Fruit fly (Drosophila melanogaster) whole organism, embryonic: ENCODE data around the gene Prp39.
A peak's percentile ranks its signal among the peaks of the same experiment; 100 is the strongest.

Experiments
- Aef1 ChIP-seq: fragments of 200-800 bp; sonication (Bioruptor generic); IDR thresholded peaks from 3 replicates; pipeline ENCODE4 v1.3.6; 2022; ENCODE audit warnings: missing biosample characterization, missing genetic modification characterization
- Awh ChIP-seq: fragments of 200-800 bp; sonication (Bioruptor generic); IDR thresholded peaks from 2 replicates; pipeline ENCODE4, ENCODE4 v1.3.6; 2022; ENCODE audit warnings: missing biosample characterization, missing genetic modification characterization
- B-H2 ChIP-seq: fragments of 200-800 bp; sonication (Bioruptor generic); optimal IDR thresholded peaks from 2 replicates; lab custom pipeline; 2018; ENCODE audit warnings: missing biosample characterization, mild to moderate bottlenecking, missing genetic modification characterization
- CG10147 ChIP-seq: fragments of 200-800 bp; sonication (Bioruptor generic); optimal IDR thresholded peaks from 2 replicates; lab custom pipeline; 2019; ENCODE audit warnings: missing biosample characterization, mild to moderate bottlenecking, missing genetic modification characterization, moderate library complexity
- CG10462 ChIP-seq: fragments of 200-800 bp; sonication (Bioruptor generic); optimal IDR thresholded peaks from 2 replicates; lab custom pipeline; 2016; ENCODE audit warnings: missing biosample characterization, missing genetic modification characterization
- CG10654 ChIP-seq: fragments of 200-800 bp; sonication (Bioruptor generic); optimal IDR thresholded peaks from 2 replicates; lab custom pipeline; 2016; ENCODE audit warnings: missing biosample characterization, missing genetic modification characterization
- CG12659 ChIP-seq: fragments of 200-800 bp; sonication (Bioruptor generic); optimal IDR thresholded peaks from 3 replicates; lab custom pipeline; 2017; ENCODE audit warnings: mild to moderate bottlenecking, missing biosample characterization, missing genetic modification reagents, missing genetic modification characterization
- CG15601 ChIP-seq: fragments of 200-800 bp; sonication (Bioruptor generic); optimal IDR thresholded peaks from 3 replicates; lab custom pipeline; 2019; ENCODE audit warnings: missing biosample characterization, mild to moderate bottlenecking, missing genetic modification characterization, moderate library complexity
- CG17912 ChIP-seq: fragments of 200-800 bp; sonication (Bioruptor generic); optimal IDR thresholded peaks from 2 replicates; lab custom pipeline; 2018; ENCODE audit warnings: missing biosample characterization, mild to moderate bottlenecking, missing genetic modification characterization
- CG18599 ChIP-seq: fragments of 200-800 bp; sonication (Bioruptor generic); optimal IDR thresholded peaks from 3 replicates; lab custom pipeline; 2017; ENCODE audit warnings: missing biosample characterization, missing genetic modification characterization, mild to moderate bottlenecking, moderate library complexity, missing genetic modification reagents
- CG2889 ChIP-seq: fragments of 200-800 bp; sonication (Bioruptor generic); IDR thresholded peaks from 3 replicates; pipeline ENCODE4 v1.3.6; 2022; ENCODE audit warnings: missing biosample characterization, missing genetic modification characterization
- CG31224 ChIP-seq: fragments of 200-800 bp; sonication (Bioruptor generic); IDR thresholded peaks from 2 replicates; pipeline ENCODE4 v1.3.6; 2022; ENCODE audit warnings: missing biosample characterization, missing genetic modification characterization
- CG4328 ChIP-seq: fragments of 200-800 bp; sonication (Bioruptor generic); optimal IDR thresholded peaks from 3 replicates; lab custom pipeline; 2017; ENCODE audit warnings: missing biosample characterization, missing genetic modification reagents, missing genetic modification characterization
- CG7556 ChIP-seq: fragments of 200-800 bp; sonication (Bioruptor generic); optimal IDR thresholded peaks from 2 replicates; lab custom pipeline; 2017; ENCODE audit warnings: missing biosample characterization, mild to moderate bottlenecking, missing genetic modification characterization
- CG8388 ChIP-seq: fragments of 200-800 bp; sonication (Bioruptor generic); optimal IDR thresholded peaks from 2 replicates; lab custom pipeline; 2019; ENCODE audit warnings: missing biosample characterization, mild to moderate bottlenecking, missing genetic modification characterization, moderate library complexity
- CG8478 ChIP-seq: fragments of >200 bp; optimal IDR thresholded peaks from 2 replicates; lab custom pipeline; 2018
- CG9215 ChIP-seq: fragments of 200-800 bp; sonication (Bioruptor generic); IDR thresholded peaks from 2 replicates; pipeline ENCODE4 v1.3.6; 2022; ENCODE audit warnings: missing biosample characterization, missing genetic modification characterization
- CG9437 ChIP-seq: fragments of 200-800 bp; sonication (Bioruptor generic); optimal IDR thresholded peaks from 2 replicates; lab custom pipeline; 2018; ENCODE audit warnings: missing biosample characterization, mild to moderate bottlenecking, missing genetic modification characterization
- CHES-1-like ChIP-seq: fragments of 200-800 bp; sonication (Bioruptor generic); optimal IDR thresholded peaks from 2 replicates; lab custom pipeline; 2016; ENCODE audit warnings: missing biosample characterization, missing genetic modification characterization
- D19B ChIP-seq: fragments of 200-800 bp; sonication (Bioruptor generic); optimal IDR thresholded peaks from 2 replicates; lab custom pipeline; 2017; ENCODE audit warnings: missing biosample characterization, mild to moderate bottlenecking, missing genetic modification characterization
- Dad ChIP-seq: fragments of 200-800 bp; sonication (Bioruptor generic); optimal IDR thresholded peaks from 3 replicates; lab custom pipeline; 2016; ENCODE audit warnings: missing biosample characterization, missing genetic modification characterization
- Drgx ChIP-seq: fragments of 200-800 bp; sonication (Bioruptor generic); IDR thresholded peaks from 2 replicates; pipeline ENCODE4 v1.3.6; 2022; ENCODE audit warnings: missing biosample characterization, missing genetic modification characterization
- Hey ChIP-seq: fragments of 200-800 bp; sonication (Bioruptor generic); optimal IDR thresholded peaks from 3 replicates; lab custom pipeline; 2018; ENCODE audit warnings: missing biosample characterization, mild to moderate bottlenecking, missing genetic modification characterization
- Hr78 ChIP-seq, 2 experiments: fragments of 200-800 bp in 1 of 2; fragments of >200 bp in 1 of 2; sonication (Bioruptor generic) in 1 of 2; optimal IDR thresholded peaks; 2 replicates each; lab custom pipeline; 2017 to 2019; ENCODE audit warnings: missing biosample characterization in 2 of 2, missing genetic modification characterization in 2 of 2, mild to moderate bottlenecking in 1 of 2, moderate library complexity in 1 of 2
- Hsf ChIP-seq: fragments of 200-800 bp; sonication (Bioruptor generic); optimal IDR thresholded peaks from 3 replicates; lab custom pipeline; 2016; ENCODE audit warnings: missing biosample characterization, missing genetic modification characterization
- Med ChIP-seq: fragments of 200-800 bp; sonication (Bioruptor generic); peaks from one replicate; lab custom pipeline; 2016; ENCODE audit warnings: missing biosample characterization, missing genetic modification characterization, mild to moderate bottlenecking, inconsistent platforms, moderate library complexity
- Neu2 ChIP-seq: fragments of 200-800 bp; sonication (Bioruptor generic); optimal IDR thresholded peaks from 3 replicates; lab custom pipeline; 2016; ENCODE audit warnings: missing biosample characterization, missing genetic modification characterization, borderline replicate concordance
- Nf-YC ChIP-seq: fragments of 200-800 bp; optimal IDR thresholded peaks from 3 replicates; lab custom pipeline; 2019; ENCODE audit warnings: missing biosample characterization, mild to moderate bottlenecking, missing genetic modification characterization, moderate library complexity
- Poxn ChIP-seq: fragments of 200-800 bp; sonication (Bioruptor generic); IDR thresholded peaks from 2 replicates; pipeline ENCODE4 v1.3.6; 2022; ENCODE audit warnings: missing biosample characterization, missing genetic modification characterization
- Xbp1 ChIP-seq: fragments of 200-800 bp; sonication (Bioruptor generic); optimal IDR thresholded peaks from 3 replicates; lab custom pipeline; 2016; ENCODE audit warnings: missing biosample characterization, mild to moderate bottlenecking, missing genetic modification characterization
- ase ChIP-seq: fragments of 200-800 bp; sonication (Bioruptor generic); IDR thresholded peaks from 3 replicates; pipeline ENCODE4 v1.3.6; 2022; ENCODE audit warnings: missing biosample characterization, missing genetic modification characterization
- bcd ChIP-seq: fragments of 200-800 bp; sonication (Bioruptor generic); optimal IDR thresholded peaks from 2 replicates; lab custom pipeline; 2017; ENCODE audit warnings: missing biosample characterization, mild to moderate bottlenecking, missing genetic modification characterization
- cato ChIP-seq: fragments of 200-800 bp; sonication (Bioruptor generic); optimal IDR thresholded peaks from 2 replicates; lab custom pipeline; 2016; ENCODE audit warnings: missing biosample characterization, missing genetic modification characterization, borderline replicate concordance
- chinmo ChIP-seq: fragments of 200-800 bp; sonication (Bioruptor generic); IDR thresholded peaks from 4 replicates; pipeline ENCODE4 v1.3.6; 2022; ENCODE audit warnings: missing biosample characterization, missing genetic modification characterization; ENCODE audit not compliant: partially characterized antibody
- corto ChIP-seq: fragments of 200-800 bp; sonication (Bioruptor generic); optimal IDR thresholded peaks from 2 replicates; lab custom pipeline; 2016; ENCODE audit warnings: missing biosample characterization, mild to moderate bottlenecking, missing genetic modification characterization, moderate library complexity
- dimm ChIP-seq: fragments of 200-800 bp; sonication (Bioruptor generic); IDR thresholded peaks from 2 replicates; pipeline ENCODE4 v1.3.6; 2022; ENCODE audit warnings: missing biosample characterization, missing genetic modification characterization
- fru ChIP-seq: fragments of >200 bp; optimal IDR thresholded peaks from 2 replicates; lab custom pipeline; 2017
- gce ChIP-seq: fragments of 200-800 bp; sonication (Bioruptor generic); IDR thresholded peaks from 3 replicates; pipeline ENCODE4 v1.3.6; 2022; ENCODE audit warnings: missing biosample characterization, missing genetic modification characterization
- gcm ChIP-seq: fragments of 200-800 bp; sonication (Bioruptor generic); optimal IDR thresholded peaks from 2 replicates; lab custom pipeline; 2019; ENCODE audit warnings: missing biosample characterization, mild to moderate bottlenecking, missing genetic modification characterization, moderate library complexity
- luna ChIP-seq: fragments of 200-800 bp; sonication (Bioruptor generic); optimal IDR thresholded peaks from 2 replicates; lab custom pipeline; 2016; ENCODE audit warnings: missing biosample characterization, missing genetic modification characterization
- sens ChIP-seq: fragments of 200-800 bp; sonication (Bioruptor generic); peaks from one replicate; lab custom pipeline; 2016; ENCODE audit warnings: missing biosample characterization, missing genetic modification characterization
- seq ChIP-seq: fragments of 200-800 bp; sonication (Bioruptor generic); IDR thresholded peaks from 2 replicates; pipeline ENCODE4 v1.3.6; 2022; ENCODE audit warnings: missing biosample characterization, missing genetic modification characterization
- slp2 ChIP-seq: fragments of 200-800 bp; sonication (Bioruptor generic); optimal IDR thresholded peaks from 2 replicates; lab custom pipeline; 2016; ENCODE audit warnings: missing biosample characterization, missing genetic modification characterization
- tgo ChIP-seq: fragments of 200-800 bp; sonication (Bioruptor generic); IDR thresholded peaks from 3 replicates; pipeline ENCODE4 v1.3.6; 2022; ENCODE audit warnings: missing biosample characterization, missing genetic modification characterization
- tll ChIP-seq, 2 experiments: fragments of 200-800 bp in 1 of 2; fragments of >200 bp in 1 of 2; sonication (Bioruptor generic) in 1 of 2; optimal IDR thresholded peaks; 2 replicates each; lab custom pipeline; 2017 to 2019; ENCODE audit warnings: missing biosample characterization in 2 of 2, missing genetic modification characterization in 2 of 2, mild to moderate bottlenecking in 1 of 2, moderate library complexity in 1 of 2
- trem ChIP-seq: fragments of 200-800 bp; optimal IDR thresholded peaks from 3 replicates; lab custom pipeline; 2019; ENCODE audit warnings: missing biosample characterization, mild to moderate bottlenecking, missing genetic modification characterization, moderate library complexity
- tup ChIP-seq: fragments of 200-800 bp; sonication (Bioruptor generic); optimal IDR thresholded peaks from 2 replicates; lab custom pipeline; 2016; ENCODE audit warnings: missing biosample characterization, mild to moderate bottlenecking, missing genetic modification characterization, moderate library complexity
- twi ChIP-seq: fragments of 200-800 bp; optimal IDR thresholded peaks from 2 replicates; lab custom pipeline; 2019; ENCODE audit warnings: missing biosample characterization, mild to moderate bottlenecking, missing genetic modification characterization, moderate library complexity
- wek ChIP-seq: fragments of 200-800 bp; sonication (Bioruptor generic); optimal IDR thresholded peaks from 3 replicates; lab custom pipeline; 2018; ENCODE audit warnings: missing biosample characterization, mild to moderate bottlenecking, missing genetic modification characterization, moderate library complexity

The Prp39 gene

dm6 chr3R:28819555-28820305 is 7.8 kb downstream of the Prp39 start, which contains the start of the genes CG1523 and CG1647 (continued):
- TF ChIP-seq CG8478 (lab: Kevin White, UChicago): no peak
- TF ChIP-seq seq: peak; percentile 16; the same call in 1 of the 2 replicates
- TF ChIP-seq bcd (GFP tag; lab: Kevin White, UChicago): no peak
- no peak for TF ChIP-seq twi (tag; lab: Kevin White, UChicago)
- TF ChIP-seq chinmo: no peak
- TF ChIP-seq luna (GFP tag; lab: Kevin White, UChicago): peak; percentile 20
- TF ChIP-seq CG15601: no peak
- TF ChIP-seq fru (lab: Kevin White, UChicago): no peak
- peak; percentile 68 for TF ChIP-seq Xbp1 (GFP tag; lab: Kevin White, UChicago)
- no peak for TF ChIP-seq CG18599 (GFP tag; lab: Kevin White, UChicago)
- TF ChIP-seq CG10147 (GFP tag; lab: Kevin White, UChicago): no peak
- TF ChIP-seq cato: peak; percentile 40
- TF ChIP-seq CG17912: no peak
- TF ChIP-seq ase (GFP tag; lab: Robert Waterston, UW): no peak
- TF ChIP-seq Nf-YC (tag; lab: Kevin White, UChicago): no peak
- peak; percentile 42; the same call in 2 of the 3 replicates for TF ChIP-seq Aef1
- no peak for TF ChIP-seq gcm (GFP tag; lab: Kevin White, UChicago)
- TF ChIP-seq CG4328 (GFP tag; lab: Kevin White, UChicago): no peak
- TF ChIP-seq Hr78 (GFP tag; optimal IDR thresholded peaks at IDR 0.05; lab: Kevin White, UChicago): no peak
- TF ChIP-seq corto: no peak
- TF ChIP-seq sens (GFP tag; lab: Kevin White, UChicago): peak; percentile 95
- TF ChIP-seq CG31224 (GFP tag; lab: Robert Waterston, UW): peak; percentile 15; the same call in 1 of the 2 replicates
- TF ChIP-seq CG9437 (GFP tag; lab: Kevin White, UChicago): peak; percentile 71
- peak; percentile 52 for TF ChIP-seq CG10654 (GFP tag; lab: Kevin White, UChicago)
- TF ChIP-seq CG9215 (GFP tag; lab: Robert Waterston, UW): peak; percentile 54
- peak; percentile 19 for TF ChIP-seq CG10462 (GFP tag; lab: Kevin White, UChicago)
- TF ChIP-seq Dad (GFP tag; lab: Kevin White, UChicago): peak; percentile 24
- TF ChIP-seq CG2889: peak; percentile 49; the same call in 1 of the 3 replicates
- peak; percentile 38 for TF ChIP-seq wek (GFP tag; lab: Kevin White, UChicago)
- TF ChIP-seq gce (GFP tag; lab: Robert Waterston, UW): peak; percentile 38; the same call in 1 of the 3 replicates
- peak; percentile 11 for TF ChIP-seq trem
- TF ChIP-seq Awh (GFP tag; lab: Robert Waterston, UW): no peak
- no peak for TF ChIP-seq dimm (GFP tag; lab: Robert Waterston, UW)
- peak; percentile 92 for TF ChIP-seq Med (GFP tag; lab: Kevin White, UChicago)
- peak; percentile 67 for TF ChIP-seq CG12659
- TF ChIP-seq D19B (GFP tag; lab: Kevin White, UChicago): no peak
- TF ChIP-seq Neu2: no peak
- TF ChIP-seq CHES-1-like: peak; percentile 61
- peak; percentile 57 for TF ChIP-seq CG8388 (GFP tag; lab: Kevin White, UChicago)
- peak; percentile 34; the same call in 1 of the 2 replicates for TF ChIP-seq Drgx (GFP tag; lab: Robert Waterston, UW)
- TF ChIP-seq CG7556: peak; percentile 64
- no peak for TF ChIP-seq B-H2 (GFP tag; lab: Kevin White, UChicago)
- no peak for TF ChIP-seq tll (GFP tag; optimal IDR thresholded peaks at IDR 0.05; lab: Kevin White, UChicago)
- peak; percentile 67 for TF ChIP-seq tgo
- no peak for TF ChIP-seq Poxn
- peak; percentile 5 for TF ChIP-seq slp2
- TF ChIP-seq tup: no peak
- peak; percentile 72 for TF ChIP-seq Hsf
- TF ChIP-seq Hey (tag; lab: Kevin White, UChicago): no peak
